Fruit fly (Drosophila melanogaster) whole organism, embryonic: ENCODE measurements around the gene CG2841.

Source experiments
- Atf6 ChIP-seq: fragments of 200-800 bp; sonication (Bioruptor generic); IDR thresholded peaks from 2 replicates; pipeline ENCODE4 v1.3.6; 2022; ENCODE audit warnings: missing biosample characterization, missing genetic modification characterization
- CG10979 ChIP-seq: fragments of 200-800 bp; sonication (Bioruptor generic); optimal IDR thresholded peaks from 2 replicates; lab custom pipeline; 2018; ENCODE audit warnings: missing biosample characterization, mild to moderate bottlenecking, missing genetic modification characterization, moderate library complexity
- CG12391 ChIP-seq: fragments of 200-800 bp; sonication (Bioruptor generic); optimal IDR thresholded peaks from 3 replicates; lab custom pipeline; 2018; ENCODE audit warnings: missing biosample characterization, mild to moderate bottlenecking, missing genetic modification characterization, moderate library complexity
- CG14050 ChIP-seq: fragments of 200-800 bp; sonication (Bioruptor generic); IDR thresholded peaks from 3 replicates; pipeline ENCODE4 v1.3.6; 2022; ENCODE audit warnings: missing biosample characterization, missing genetic modification characterization
- CG14441 ChIP-seq: fragments of 200-800 bp; sonication (Bioruptor generic); IDR thresholded peaks from 2 replicates; pipeline ENCODE4 v1.3.6; 2022; ENCODE audit warnings: missing biosample characterization, missing genetic modification characterization
- CG14667 ChIP-seq: fragments of 200-800 bp; sonication (Bioruptor generic); IDR thresholded peaks from 2 replicates; pipeline ENCODE4 v1.3.6; 2022; ENCODE audit warnings: missing biosample characterization, missing genetic modification characterization
- CG14965 ChIP-seq: fragments of 200-800 bp; sonication (Bioruptor generic); optimal IDR thresholded peaks from 2 replicates; lab custom pipeline; 2016; ENCODE audit warnings: missing biosample characterization, missing genetic modification characterization, borderline replicate concordance
- CG16813 ChIP-seq: fragments of 200-800 bp; sonication (Bioruptor generic); IDR thresholded peaks from 3 replicates; pipeline ENCODE4 v1.3.6; 2022; ENCODE audit warnings: missing biosample characterization, missing genetic modification characterization; ENCODE audit not compliant: partially characterized antibody
- CG17802 ChIP-seq: fragments of 200-800 bp; sonication (Bioruptor generic); optimal IDR thresholded peaks from 2 replicates; lab custom pipeline; 2018; ENCODE audit warnings: missing biosample characterization, mild to moderate bottlenecking, missing genetic modification characterization, moderate library complexity
- CG17829 ChIP-seq: fragments of 200-800 bp; optimal IDR thresholded peaks from 2 replicates; lab custom pipeline; 2019; ENCODE audit warnings: missing biosample characterization, mild to moderate bottlenecking, missing genetic modification characterization, moderate library complexity
- CG18599 ChIP-seq: fragments of 200-800 bp; sonication (Bioruptor generic); optimal IDR thresholded peaks from 3 replicates; lab custom pipeline; 2017; ENCODE audit warnings: missing biosample characterization, missing genetic modification characterization, mild to moderate bottlenecking, moderate library complexity, missing genetic modification reagents
- CG18764 ChIP-seq: fragments of 200-800 bp; sonication (Bioruptor generic); optimal IDR thresholded peaks from 3 replicates; lab custom pipeline; 2016; ENCODE audit warnings: missing biosample characterization, missing genetic modification characterization
- CG2712 ChIP-seq: fragments of 200-800 bp; optimal IDR thresholded peaks from 3 replicates; lab custom pipeline; 2019; ENCODE audit warnings: missing biosample characterization, mild to moderate bottlenecking, missing genetic modification characterization, moderate library complexity
- CG6689 ChIP-seq: fragments of 200-800 bp; sonication (Bioruptor generic); IDR thresholded peaks from 2 replicates; pipeline ENCODE4 v1.3.6; 2022; ENCODE audit warnings: missing biosample characterization, missing genetic modification characterization
- CG8944 ChIP-seq: fragments of 200-800 bp; sonication (Bioruptor generic); optimal IDR thresholded peaks from 3 replicates; lab custom pipeline; 2016; ENCODE audit warnings: missing biosample characterization, missing genetic modification characterization
- CG9437 ChIP-seq: fragments of 200-800 bp; sonication (Bioruptor generic); optimal IDR thresholded peaks from 2 replicates; lab custom pipeline; 2018; ENCODE audit warnings: missing biosample characterization, mild to moderate bottlenecking, missing genetic modification characterization
- CoRest ChIP-seq: fragments of 200-800 bp; sonication (Bioruptor generic); optimal IDR thresholded peaks from 3 replicates; lab custom pipeline; 2018; ENCODE audit warnings: missing biosample characterization, mild to moderate bottlenecking, missing genetic modification characterization, moderate library complexity
- E2f1 ChIP-seq: fragments of 200-800 bp; sonication (Bioruptor generic); IDR thresholded peaks from 2 replicates; pipeline ENCODE4 v1.3.6; 2022; ENCODE audit warnings: missing biosample characterization, missing genetic modification characterization
- Elba2 ChIP-seq: fragments of 200-800 bp; sonication (Bioruptor generic); optimal IDR thresholded peaks from 3 replicates; lab custom pipeline; 2016; ENCODE audit warnings: missing biosample characterization, missing genetic modification characterization
- Fer1 ChIP-seq: fragments of 200-800 bp; sonication (Bioruptor generic); optimal IDR thresholded peaks from 2 replicates; lab custom pipeline; 2017; ENCODE audit warnings: missing biosample characterization, mild to moderate bottlenecking, missing genetic modification characterization
- Gsc ChIP-seq: fragments of 200-800 bp; sonication (Bioruptor generic); IDR thresholded peaks from 2 replicates; pipeline ENCODE4 v1.3.6; 2022; ENCODE audit warnings: missing biosample characterization, missing genetic modification characterization
- HLH54F ChIP-seq: fragments of 200-800 bp; sonication (Bioruptor generic); optimal IDR thresholded peaks from 3 replicates; lab custom pipeline; 2016; ENCODE audit warnings: missing biosample characterization, missing genetic modification characterization
- HLHmδ ChIP-seq: fragments of 200-800 bp; sonication (Bioruptor generic); optimal IDR thresholded peaks from 2 replicates; lab custom pipeline; 2018; ENCODE audit warnings: missing biosample characterization, mild to moderate bottlenecking, missing genetic modification characterization, moderate library complexity
- Hmx ChIP-seq: fragments of 200-800 bp; sonication (Bioruptor generic); optimal IDR thresholded peaks from 2 replicates; lab custom pipeline; 2016; ENCODE audit warnings: missing biosample characterization, missing genetic modification characterization
- MTF-1 ChIP-seq: fragments of 200-800 bp; sonication (Bioruptor generic); optimal IDR thresholded peaks from 2 replicates; lab custom pipeline; 2018; ENCODE audit warnings: missing biosample characterization, mild to moderate bottlenecking, missing genetic modification characterization, borderline replicate concordance
- Mes4 ChIP-seq: fragments of 200-800 bp; sonication (Bioruptor generic); optimal IDR thresholded peaks from 2 replicates; lab custom pipeline; 2016; ENCODE audit warnings: missing biosample characterization, missing genetic modification characterization
- NK7.1 ChIP-seq: fragments of 200-800 bp; sonication (Bioruptor generic); optimal IDR thresholded peaks from 3 replicates; lab custom pipeline; 2016; ENCODE audit warnings: missing biosample characterization, missing genetic modification characterization
- Scr ChIP-seq: fragments of 200-800 bp; sonication (Bioruptor generic); IDR thresholded peaks from 2 replicates; pipeline ENCODE4 v1.3.6; 2022; ENCODE audit warnings: missing biosample characterization, missing genetic modification characterization; ENCODE audit not compliant: partially characterized antibody
- TFAM ChIP-seq: fragments of 200-800 bp; sonication (Bioruptor generic); optimal IDR thresholded peaks from 2 replicates; lab custom pipeline; 2017; ENCODE audit warnings: missing biosample characterization, missing genetic modification characterization, inconsistent platforms
- ac ChIP-seq: fragments of 200-800 bp; sonication (Bioruptor generic); optimal IDR thresholded peaks from 3 replicates; lab custom pipeline; 2017; ENCODE audit warnings: missing biosample characterization, mild to moderate bottlenecking, missing genetic modification characterization
- ash1 ChIP-seq: fragments of 200-800 bp; sonication (Bioruptor generic); optimal IDR thresholded peaks from 2 replicates; lab custom pipeline; 2018; ENCODE audit warnings: missing biosample characterization, mild to moderate bottlenecking, missing genetic modification characterization
- bsh ChIP-seq, 2 experiments: fragments of 200-800 bp; sonication (Bioruptor generic); optimal IDR thresholded peaks; 2 replicates each; lab custom pipeline; 2017 to 2018; ENCODE audit warnings: mild to moderate bottlenecking in 2 of 2, missing biosample characterization in 2 of 2, missing genetic modification characterization in 2 of 2, moderate library complexity in 1 of 2
- disco-r ChIP-seq: fragments of 200-800 bp; sonication (Bioruptor generic); optimal IDR thresholded peaks from 2 replicates; lab custom pipeline; 2016; ENCODE audit warnings: missing biosample characterization, missing genetic modification characterization
- en ChIP-seq: fragments of 200-800 bp; sonication (Bioruptor generic); optimal IDR thresholded peaks from 2 replicates; lab custom pipeline; 2016; ENCODE audit warnings: missing biosample characterization, missing genetic modification characterization
- eve ChIP-seq, 2 experiments: fragments of >200 bp; optimal IDR thresholded peaks; 2 replicates each; lab custom pipeline; 2017; ENCODE audit warnings: missing biosample characterization in 2 of 2, missing genetic modification characterization in 2 of 2
- ftz-f1 ChIP-seq: fragments of 200-800 bp; sonication (Bioruptor generic); optimal IDR thresholded peaks from 2 replicates; lab custom pipeline; 2016; ENCODE audit warnings: missing biosample characterization, missing genetic modification characterization
- grau ChIP-seq: fragments of 200-800 bp; optimal IDR thresholded peaks from 3 replicates; lab custom pipeline; 2019; ENCODE audit warnings: missing biosample characterization, mild to moderate bottlenecking, missing genetic modification characterization, moderate library complexity
- gsb-n ChIP-seq: fragments of 200-800 bp; sonication (Bioruptor generic); optimal IDR thresholded peaks from 3 replicates; lab custom pipeline; 2018; ENCODE audit warnings: missing biosample characterization, mild to moderate bottlenecking, missing genetic modification characterization
- gt ChIP-seq: fragments of 200-800 bp; sonication (Bioruptor generic); IDR thresholded peaks from 2 replicates; pipeline ENCODE4 v1.3.6; 2022; ENCODE audit warnings: missing biosample characterization, missing genetic modification characterization
- ken ChIP-seq: fragments of 200-800 bp; sonication (Bioruptor generic); IDR thresholded peaks from 3 replicates; pipeline ENCODE4 v1.3.6; 2022; ENCODE audit warnings: missing biosample characterization, missing genetic modification characterization
- lmd ChIP-seq: fragments of 200-800 bp; sonication (Bioruptor generic); IDR thresholded peaks from 2 replicates; pipeline ENCODE4 v1.3.6; 2022; ENCODE audit warnings: missing biosample characterization, missing genetic modification characterization
- lola ChIP-seq, 3 experiments: fragments of >200 bp in 2 of 3; fragments of 200-800 bp in 1 of 3; sonication (Bioruptor generic) in 1 of 3; optimal IDR thresholded peaks; 2 replicates each; lab custom pipeline; 2017 to 2019; ENCODE audit warnings: missing biosample characterization in 3 of 3, missing genetic modification characterization in 3 of 3, mild to moderate bottlenecking in 1 of 3, moderate library complexity in 1 of 3
- nmo ChIP-seq: fragments of 200-800 bp; sonication (Bioruptor generic); optimal IDR thresholded peaks from 2 replicates; lab custom pipeline; 2018; ENCODE audit warnings: missing biosample characterization, mild to moderate bottlenecking, missing genetic modification characterization, moderate library complexity
- otp ChIP-seq: fragments of 200-800 bp; sonication (Bioruptor generic); IDR thresholded peaks from 3 replicates; pipeline ENCODE4, ENCODE4 v1.3.6; 2022; ENCODE audit warnings: missing biosample characterization, missing genetic modification characterization
- pho ChIP-seq: fragments of 200-800 bp; sonication (Bioruptor generic); optimal IDR thresholded peaks from 2 replicates; lab custom pipeline; 2016; ENCODE audit warnings: missing biosample characterization, missing genetic modification characterization
- pum ChIP-seq: fragments of 200-800 bp; sonication (Bioruptor generic); optimal IDR thresholded peaks from 2 replicates; lab custom pipeline; 2016; ENCODE audit warnings: missing biosample characterization, missing genetic modification characterization
- schlank ChIP-seq: fragments of 200-800 bp; sonication (Bioruptor generic); optimal IDR thresholded peaks from 2 replicates; lab custom pipeline; 2018; ENCODE audit warnings: missing biosample characterization, mild to moderate bottlenecking, missing genetic modification characterization
- scrt ChIP-seq: fragments of 200-800 bp; sonication (Bioruptor generic); optimal IDR thresholded peaks from 2 replicates; lab custom pipeline; 2018; ENCODE audit warnings: missing biosample characterization, mild to moderate bottlenecking, missing genetic modification characterization, moderate library complexity
- slbo ChIP-seq: fragments of 200-800 bp; sonication (Bioruptor generic); IDR thresholded peaks from 2 replicates; pipeline ENCODE4 v1.3.6; 2022; ENCODE audit warnings: missing biosample characterization, missing genetic modification characterization
- sqz ChIP-seq: fragments of 200-800 bp; sonication (Bioruptor generic); optimal IDR thresholded peaks from 3 replicates; lab custom pipeline; 2018; ENCODE audit warnings: missing biosample characterization, mild to moderate bottlenecking, missing genetic modification characterization
- zen2 ChIP-seq: fragments of 200-800 bp; sonication (Bioruptor generic); IDR thresholded peaks from 3 replicates; pipeline ENCODE4 v1.3.6; 2022; ENCODE audit warnings: missing biosample characterization, missing genetic modification characterization; ENCODE audit not compliant: partially characterized antibody

Gene CG2841

dm6 chrX:2318369-2318768 is 47.8 kb downstream of the CG2841 start (continued):
- TF ChIP-seq lmd (GFP tag; lab: Robert Waterston, UW) (peak; percentile 71), CG14965 (peak; percentile 17), schlank (tag; lab: Kevin White, UChicago) (no peak), CG17829 (peak; percentile 80), Scr (GFP tag; lab: Robert Waterston, UW) (no peak), Atf6 (GFP tag; lab: Robert Waterston, UW) (no peak), otp (GFP tag; lab: Robert Waterston, UW) (no peak), TFAM (GFP tag; lab: Kevin White, UChicago) (no peak), gt (GFP tag; lab: Robert Waterston, UW) (peak; percentile 64), HLH54F (GFP tag; lab: Kevin White, UChicago) (no peak), CG18599 (peak; percentile 25), CG2712 (tag; lab: Kevin White, UChicago) (peak; percentile 85), disco-r (GFP tag; lab: Kevin White, UChicago) (no peak), CG8944 (GFP tag; lab: Kevin White, UChicago) (peak; percentile 11), CG14050 (GFP tag; lab: Robert Waterston, UW) (peak; percentile 81), bsh (GFP tag; optimal IDR thresholded peaks at IDR 0.05; lab: Kevin White, UChicago) (peak in 1 of 2 experiments; percentile 74), gsb-n (peak; percentile 31), ftz-f1 (GFP tag; lab: Kevin White, UChicago) (no peak), slbo (GFP tag; lab: Robert Waterston, UW) (peak; percentile 49), CG12391 (tag; lab: Kevin White, UChicago) (peak; percentile 52), HLHmδ (GFP tag; lab: Kevin White, UChicago) (no peak), Fer1 (GFP tag; lab: Kevin White, UChicago) (no peak), NK7.1 (GFP tag; lab: Kevin White, UChicago) (no peak), CG14441 (GFP tag; lab: Robert Waterston, UW) (peak; percentile 74), MTF-1 (GFP tag; lab: Kevin White, UChicago) (peak; percentile 1), zen2 (GFP tag; lab: Robert Waterston, UW) (no peak), ash1 (GFP tag; lab: Kevin White, UChicago) (no peak), CG17802 (peak; percentile 19), pum (GFP tag; lab: Kevin White, UChicago) (peak; percentile 78), Gsc (peak; percentile 71), pho (GFP tag; lab: Kevin White, UChicago) (no peak), en (GFP tag; lab: Kevin White, UChicago) (peak; percentile 31), scrt (GFP tag; lab: Kevin White, UChicago) (no peak), Mes4 (GFP tag; lab: Kevin White, UChicago) (peak; percentile 52), CG14667 (peak; percentile 73), lola (GFP tag; optimal IDR thresholded peaks at IDR 0.05; lab: Kevin White, UChicago) (peak in 1 of 3 experiments; percentile 36), CG16813 (GFP tag; lab: Robert Waterston, UW) (no peak), nmo (no peak), ac (GFP tag; lab: Kevin White, UChicago) (no peak), eve (GFP tag; optimal IDR thresholded peaks at IDR 0.05; lab: Kevin White, UChicago) (peak in 1 of 2 experiments; percentile 21), grau (tag; lab: Kevin White, UChicago) (peak; percentile 39), CG10979 (tag; lab: Kevin White, UChicago) (peak; percentile 67), sqz (GFP tag; lab: Kevin White, UChicago) (no peak), CG18764 (no peak), E2f1 (GFP tag; lab: Robert Waterston, UW) (peak; percentile 69), Hmx (GFP tag; lab: Kevin White, UChicago) (no peak), ken (GFP tag; lab: Robert Waterston, UW) (peak; percentile 78), Elba2 (GFP tag; lab: Kevin White, UChicago) (no peak), CG6689 (GFP tag; lab: Robert Waterston, UW) (peak; percentile 83), CoRest (tag; lab: Kevin White, UChicago) (peak; percentile 24), CG9437 (no peak)
